Worm (Caenorhabditis elegans): ENCODE measurements around the gene T12A7.6.

ce11 chrIV:11792495-11792894 lies 43.5 kb downstream of the T12A7.6 start, which contains the start of gene H01G02.3:
- no peak for TF ChIP-seq dao-5 (tag; optimal IDR thresholded peaks at IDR 0.05)
- no peak for TF ChIP-seq him-1 (tag; optimal IDR thresholded peaks at IDR 0.05)
- no peak for TF ChIP-seq W03F9.2 (tag; optimal IDR thresholded peaks at IDR 0.05)
